Worm (Caenorhabditis elegans) whole organism, young adult: ENCODE measurements around the gene AC7.3.

Experiments
- B0035.1 ChIP-seq: sonication (generic microtip); optimal IDR thresholded peaks from 2 replicates; lab custom pipeline; 2016; ENCODE audit warnings: missing genetic modification characterization, mild to moderate bottlenecking, missing compliant biosample characterization, missing genotype, missing genetic modification reagents
- B0336.3 ChIP-seq: fragments of 200-800 bp; sonication (Bioruptor generic); IDR thresholded peaks from 2 replicates; pipeline ENCODE4 v1.3.6; 2022; ENCODE audit warnings: missing genetic modification characterization, missing compliant biosample characterization
- C06A6.2 ChIP-seq: fragments of 200-800 bp; sonication (Bioruptor generic); conservative IDR thresholded peaks from 2 replicates; pipeline ENCODE4 v1.3.6; 2022; ENCODE audit warnings: missing genetic modification characterization, missing compliant biosample characterization
- F23B12.7 ChIP-seq: sonication (generic microtip); optimal IDR thresholded peaks from 2 replicates; lab custom pipeline; 2017; ENCODE audit warnings: missing genetic modification characterization, mild to moderate bottlenecking, missing compliant biosample characterization, antibody characterized with exemption, moderate library complexity; ENCODE audit not compliant: insufficient read depth
- F37B4.10 ChIP-seq: fragments of 200-800 bp; sonication (Bioruptor generic); IDR thresholded peaks from 2 replicates; pipeline ENCODE4 v1.3.6; 2022; ENCODE audit warnings: missing genetic modification characterization, missing compliant biosample characterization
- F49E8.2 ChIP-seq: sonication (generic microtip); optimal IDR thresholded peaks from 3 replicates; lab custom pipeline; 2017; ENCODE audit warnings: missing genetic modification characterization, mild to moderate bottlenecking, missing compliant biosample characterization, antibody characterized with exemption, moderate library complexity; ENCODE audit not compliant: insufficient read depth
- F55B11.4 ChIP-seq: sonication (generic microtip); optimal IDR thresholded peaks from 2 replicates; lab custom pipeline; 2016; ENCODE audit warnings: missing compliant biosample characterization, missing genetic modification characterization, borderline replicate concordance; ENCODE audit not compliant: insufficient read depth
- T26A5.8 ChIP-seq: sonication (generic microtip); optimal IDR thresholded peaks from 2 replicates; lab custom pipeline; 2016; ENCODE audit warnings: missing genetic modification characterization, missing compliant biosample characterization
- ZK185.1 ChIP-seq: sonication (generic microtip); optimal IDR thresholded peaks from 2 replicates; lab custom pipeline; 2016; ENCODE audit warnings: mild to moderate bottlenecking, missing genetic modification characterization, missing compliant biosample characterization; ENCODE audit not compliant: poor library complexity, severe bottlenecking
- aptf-2 ChIP-seq: fragments of 200-800 bp; sonication (Bioruptor generic); conservative IDR thresholded peaks from 2 replicates; pipeline ENCODE4 v1.3.6; 2022; ENCODE audit warnings: missing genetic modification reagents, missing genetic modification characterization, missing compliant biosample characterization
- atf-7 ChIP-seq: sonication (generic microtip); optimal IDR thresholded peaks from 2 replicates; lab custom pipeline; 2017; ENCODE audit warnings: mild to moderate bottlenecking, missing genetic modification characterization, missing compliant biosample characterization
- attf-6 ChIP-seq: fragments of 200-800 bp; sonication (Bioruptor generic); IDR thresholded peaks from 2 replicates; pipeline ENCODE4 v1.3.6; 2022; ENCODE audit warnings: missing genetic modification reagents, missing genetic modification characterization, missing compliant biosample characterization
- ccch-3 ChIP-seq: fragments of 200-800 bp; sonication (Bioruptor generic); optimal IDR thresholded peaks from 2 replicates; lab custom pipeline; 2018; ENCODE audit warnings: mild to moderate bottlenecking, missing genetic modification characterization, missing compliant biosample characterization
- ceh-79 ChIP-seq: sonication (generic microtip); optimal IDR thresholded peaks from 2 replicates; lab custom pipeline; 2017; ENCODE audit warnings: mild to moderate bottlenecking, missing genetic modification characterization, missing compliant biosample characterization
- ceh-91 ChIP-seq: fragments of 200-800 bp; sonication (Bioruptor generic); IDR thresholded peaks from 2 replicates; pipeline ENCODE4 v1.3.6; 2022; ENCODE audit warnings: missing genetic modification reagents, missing genetic modification characterization, missing compliant biosample characterization
- die-1 ChIP-seq: sonication (generic microtip); optimal IDR thresholded peaks from 2 replicates; lab custom pipeline; 2016; ENCODE audit warnings: missing genotype, mild to moderate bottlenecking, missing genetic modification characterization, missing compliant biosample characterization
- dox-1 ChIP-seq: fragments of 200-800 bp; sonication (Bioruptor generic); IDR thresholded peaks from 2 replicates; pipeline ENCODE4 v1.3.6; 2022; ENCODE audit warnings: missing genetic modification reagents, missing genetic modification characterization, missing compliant biosample characterization
- dpff-1 ChIP-seq: sonication (generic microtip); optimal IDR thresholded peaks from 2 replicates; lab custom pipeline; 2017; ENCODE audit warnings: mild to moderate bottlenecking, missing genetic modification characterization, missing compliant biosample characterization
- dpl-1 ChIP-seq: fragments of 150-350 bp; optimal IDR thresholded peaks from 2 replicates; lab custom pipeline; 2014; ENCODE audit warnings: missing biosample characterization, missing genetic modification reagents, missing genetic modification characterization
- hmg-1.2 ChIP-seq: fragments of 200-800 bp; sonication (Bioruptor generic); IDR thresholded peaks from 2 replicates; pipeline ENCODE4 v1.3.6; 2022; ENCODE audit warnings: missing genetic modification reagents, missing genetic modification characterization, missing compliant biosample characterization
- hrde-1 ChIP-seq: sonication (generic microtip); optimal IDR thresholded peaks from 2 replicates; lab custom pipeline; 2016; ENCODE audit warnings: missing genetic modification characterization, mild to moderate bottlenecking, missing compliant biosample characterization, moderate library complexity, missing genotype, missing genetic modification reagents, borderline replicate concordance
- let-607 ChIP-seq, 2 experiments: fragments of 200-800 bp in 1 of 2; sonication (Bioruptor generic) in 1 of 2; sonication (generic microtip) in 1 of 2; optimal IDR thresholded peaks; 2 replicates each; lab custom pipeline; 2016 to 2018; ENCODE audit warnings: mild to moderate bottlenecking in 2 of 2, missing compliant biosample characterization in 2 of 2, missing genetic modification characterization in 2 of 2, moderate library complexity in 2 of 2, missing genotype in 1 of 2
- lin-40 ChIP-seq: sonication (generic microtip); optimal IDR thresholded peaks from 2 replicates; lab custom pipeline; 2016; ENCODE audit warnings: missing genetic modification characterization, mild to moderate bottlenecking, missing compliant biosample characterization, missing genotype, missing genetic modification reagents
- lin-54 ChIP-seq: fragments of 200-800 bp; sonication (Bioruptor generic); optimal IDR thresholded peaks from 2 replicates; lab custom pipeline; 2018; ENCODE audit warnings: mild to moderate bottlenecking, missing genetic modification characterization, missing compliant biosample characterization
- madf-6 ChIP-seq: fragments of 200-800 bp; sonication (Bioruptor generic); IDR thresholded peaks from 2 replicates; pipeline ENCODE4 v1.3.6; 2022; ENCODE audit warnings: missing genetic modification reagents, missing genetic modification characterization, missing compliant biosample characterization
- madf-8 ChIP-seq: fragments of 200-800 bp; sonication (Bioruptor generic); conservative IDR thresholded peaks from 2 replicates; pipeline ENCODE4 v1.3.6; 2022; ENCODE audit warnings: missing genetic modification reagents, missing genetic modification characterization, missing compliant biosample characterization
- mcd-1 ChIP-seq: fragments of 200-800 bp; sonication (Bioruptor generic); IDR thresholded peaks from 2 replicates; pipeline ENCODE4 v1.3.6; 2022; ENCODE audit warnings: missing genetic modification reagents, missing genetic modification characterization, missing compliant biosample characterization
- nhr-120 ChIP-seq: fragments of 200-800 bp; sonication (Bioruptor generic); IDR thresholded peaks from 2 replicates; pipeline ENCODE4 v1.3.6; 2022; ENCODE audit warnings: missing genetic modification characterization, missing compliant biosample characterization
- nhr-27 ChIP-seq: fragments of 200-800 bp; sonication (Bioruptor generic); optimal IDR thresholded peaks from 2 replicates; lab custom pipeline; 2018; ENCODE audit warnings: mild to moderate bottlenecking, missing genetic modification characterization, moderate library complexity, missing compliant biosample characterization
- nhr-90 ChIP-seq: sonication (generic microtip); optimal IDR thresholded peaks from 2 replicates; lab custom pipeline; 2016; ENCODE audit warnings: missing genotype, mild to moderate bottlenecking, missing genetic modification characterization, missing compliant biosample characterization
- pbrm-1 ChIP-seq: fragments of 200-800 bp; sonication (Bioruptor generic); IDR thresholded peaks from 2 replicates; pipeline ENCODE4 v1.3.6; 2022; ENCODE audit warnings: missing genetic modification reagents, missing genetic modification characterization, missing compliant biosample characterization
- sea-2 ChIP-seq: fragments of 200-800 bp; sonication (Bioruptor generic); IDR thresholded peaks from 2 replicates; pipeline ENCODE4 v1.3.6; 2022; ENCODE audit warnings: missing genetic modification characterization, missing compliant biosample characterization
- tbp1 ChIP-seq: fragments of 200-800 bp; sonication (Bioruptor generic); optimal IDR thresholded peaks from 2 replicates; lab custom pipeline; 2018; ENCODE audit warnings: mild to moderate bottlenecking, missing genetic modification characterization, missing compliant biosample characterization
- zim-3 ChIP-seq: sonication (generic microtip); optimal IDR thresholded peaks from 2 replicates; lab custom pipeline; 2017; ENCODE audit warnings: mild to moderate bottlenecking, missing genetic modification characterization, moderate library complexity, missing compliant biosample characterization
- ztf-18 ChIP-seq: sonication (generic microtip); optimal IDR thresholded peaks from 2 replicates; lab custom pipeline; 2016; ENCODE audit warnings: missing genotype, mild to moderate bottlenecking, missing genetic modification characterization, missing compliant biosample characterization
- ztf-26 ChIP-seq: sonication (generic microtip); optimal IDR thresholded peaks from 2 replicates; lab custom pipeline; 2017; ENCODE audit warnings: missing genetic modification characterization, missing compliant biosample characterization
- ztf-3 ChIP-seq: fragments of 200-800 bp; sonication (Bioruptor generic); optimal IDR thresholded peaks from 2 replicates; lab custom pipeline; 2018; ENCODE audit warnings: mild to moderate bottlenecking, missing genetic modification characterization, missing compliant biosample characterization

The AC7.3 gene

ce11 chrIV:5108971-5109370 lies 2.7 kb upstream of the AC7.3 start:
- TF ChIP-seq nhr-120 (GFP tag; lab: Robert Waterston, UW) (no peak), mcd-1 (GFP tag; lab: Robert Waterston, UW) (no peak), dox-1 (no peak), madf-6 (no peak), attf-6 (GFP tag; lab: Robert Waterston, UW) (no peak), B0336.3 (GFP tag; lab: Robert Waterston, UW) (no peak)

ce11 chrIV:5109943-5110342 lies 1.7 kb upstream of the AC7.3 start:
- TF ChIP-seq aptf-2 (no peak), ZK185.1 (tag; lab: Kevin White, UChicago) (no peak), T26A5.8 (tag; lab: Kevin White, UChicago) (no peak), let-607 (tag; optimal IDR thresholded peaks at IDR 0.05; lab: Kevin White, UChicago) (no peak), dpff-1 (tag; lab: Kevin White, UChicago) (no peak), pbrm-1 (no peak), atf-7 (tag; lab: Kevin White, UChicago) (no peak), hrde-1 (tag; lab: Kevin White, UChicago) (no peak), dpl-1 (GFP tag; lab: Kevin White, UChicago) (no peak), ceh-91 (GFP tag; lab: Robert Waterston, UW) (no peak), nhr-90 (tag; lab: Kevin White, UChicago) (no peak), ztf-26 (tag; lab: Kevin White, UChicago) (no peak), hmg-1.2 (GFP tag; lab: Robert Waterston, UW) (no peak)
- TF ChIP-seq, all 124 proteins: peak for 0

ce11 chrIV:5110391-5110930 lies 1.2 kb upstream of the AC7.3 start:
- TF ChIP-seq tbp1, result no peak
- no peak for TF ChIP-seq sea-2 (GFP tag; lab: Robert Waterston, UW)
- no peak for TF ChIP-seq F37B4.10 (GFP tag; lab: Robert Waterston, UW)
- no peak for TF ChIP-seq F23B12.7 (tag; lab: Kevin White, UChicago)
- no peak for TF ChIP-seq C06A6.2 (GFP tag; lab: Robert Waterston, UW)

ce11 chrIV:5121995-5122394 lies 10.4 kb downstream of the AC7.3 start, which contains the start of gene tkr-3:
TSS of gene tkr-3 (minus strand) at chrIV:5122095.
- TF ChIP-seq die-1 (tag; lab: Kevin White, UChicago), result no peak
- no peak for TF ChIP-seq C06A6.2 (GFP tag; lab: Robert Waterston, UW)
- TF ChIP-seq F49E8.2 (tag; lab: Kevin White, UChicago), result no peak
- TF ChIP-seq ccch-3, result no peak
- no peak for TF ChIP-seq B0035.1 (tag; lab: Kevin White, UChicago)
- TF ChIP-seq ztf-3, result no peak
- TF ChIP-seq madf-8, result no peak
- TF ChIP-seq zim-3 (tag; lab: Kevin White, UChicago), result no peak
- no peak for TF ChIP-seq atf-7 (tag; lab: Kevin White, UChicago)
- no peak for TF ChIP-seq nhr-27 (tag; lab: Kevin White, UChicago)
- no peak for TF ChIP-seq ceh-79 (tag; lab: Kevin White, UChicago)
- no peak for TF ChIP-seq F55B11.4 (tag; lab: Kevin White, UChicago)
- TF ChIP-seq lin-40 (tag; lab: Kevin White, UChicago), result no peak
- TF ChIP-seq lin-54, result no peak
- no peak for TF ChIP-seq ztf-18 (tag; lab: Kevin White, UChicago)
